Worm (Caenorhabditis elegans): ENCODE measurements around the gene sym-2.

Gene sym-2

DNA sequence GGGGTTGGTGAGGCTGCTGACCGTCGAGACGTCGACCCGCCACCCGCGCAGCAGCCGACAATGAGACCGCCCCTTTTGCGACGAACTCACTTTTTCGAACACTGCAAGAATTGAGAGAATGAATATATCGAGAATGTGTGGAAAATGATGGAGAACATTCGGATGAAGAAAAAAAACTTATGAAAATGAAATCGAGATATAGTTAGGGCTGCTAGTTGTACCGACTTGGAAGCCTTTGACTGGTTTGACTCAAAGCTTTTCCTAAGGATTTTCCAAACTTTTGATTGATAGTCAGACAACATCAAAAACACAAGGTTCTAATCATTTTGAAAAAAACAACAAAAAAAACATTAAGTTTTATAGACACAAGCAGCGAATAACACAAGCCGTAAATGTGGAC, at the start of gene sym-2:
sym-2 (minus strand) TSS at position 101 of the 400 bp plus-strand sequence.
- TF ChIP-seq sox-2 (GFP tag; IDR thresholded peaks at IDR 0.05) (no peak), ceh-22 (tag; optimal IDR thresholded peaks at IDR 0.05) (no peak), dmd-4 (tag; optimal IDR thresholded peaks at IDR 0.05; ENCODE audit: borderline replicate concordance) (no peak), ama-1 (optimal IDR thresholded peaks at IDR 0.05) (no peak), sdc-2 (tag; optimal IDR thresholded peaks at IDR 0.05) (no peak), nhr-11 (tag; optimal IDR thresholded peaks at IDR 0.05) (no peak), fax-1 (tag; optimal IDR thresholded peaks at IDR 0.05) (no peak), hlh-13 (GFP tag; optimal IDR thresholded peaks at IDR 0.05) (no peak), ref-2 (tag; optimal IDR thresholded peaks at IDR 0.05) (no peak), unc-55 (GFP tag; optimal IDR thresholded peaks at IDR 0.05) (no peak), unc-42 (tag; optimal IDR thresholded peaks at IDR 0.05) (no peak), pha-2 (tag; optimal IDR thresholded peaks at IDR 0.05) (no peak), ceh-14 (tag; optimal IDR thresholded peaks at IDR 0.05) (no peak), pag-3 (tag; optimal IDR thresholded peaks at IDR 0.05; ENCODE audit: borderline replicate concordance) (no peak), rnt-1 (tag; optimal IDR thresholded peaks at IDR 0.05) (no peak), ets-4 (tag; optimal IDR thresholded peaks at IDR 0.05) (no peak), ceh-31 (tag; optimal IDR thresholded peaks at IDR 0.05) (no peak), ahr-1 (tag; optimal IDR thresholded peaks at IDR 0.05) (no peak), pax-1 (tag; optimal IDR thresholded peaks at IDR 0.05) (no peak), ttx-3 (tag; optimal IDR thresholded peaks at IDR 0.05) (no peak)

DNA sequence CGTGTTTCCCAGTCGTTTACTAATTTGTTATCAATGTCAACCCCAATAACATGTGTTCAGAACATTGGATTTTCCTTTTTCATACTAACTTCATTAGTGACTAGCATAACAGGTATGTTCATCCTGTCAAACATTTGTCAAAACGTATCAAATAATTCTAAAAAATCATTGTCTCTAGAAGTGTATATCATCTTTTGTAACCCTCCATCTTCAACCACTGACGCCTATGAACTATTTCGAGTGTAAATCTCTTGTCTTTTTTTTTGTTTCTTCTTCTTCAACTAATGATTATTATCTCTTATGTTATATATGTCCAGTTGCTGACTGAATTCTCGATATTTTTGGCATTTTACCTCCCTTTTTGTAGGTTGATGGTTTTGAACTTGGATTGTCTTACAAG, 49.4 kb upstream of the sym-2 start:
- TF ChIP-seq pros-1 (tag; optimal IDR thresholded peaks at IDR 0.05), result no peak
- TF ChIP-seq odd-2 (tag; optimal IDR thresholded peaks at IDR 0.05), result no peak

DNA sequence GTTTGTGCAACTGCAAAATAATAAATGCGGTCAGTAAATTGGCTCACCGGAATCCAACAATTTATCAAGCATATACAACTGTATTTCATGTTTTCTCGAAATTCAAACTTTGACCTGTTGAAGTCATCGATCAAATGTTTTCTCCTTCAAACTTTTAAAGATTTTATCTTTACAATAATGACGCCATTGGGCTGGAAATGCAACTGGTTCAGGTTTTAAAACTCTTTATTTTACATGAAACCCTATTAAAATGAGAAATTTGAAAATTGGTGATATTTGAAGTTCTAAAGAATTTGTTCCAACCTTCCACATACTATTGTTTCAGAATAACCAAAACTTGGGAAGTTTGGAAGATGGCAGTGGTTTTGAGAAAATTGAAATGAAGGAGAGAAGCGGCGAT, 48.7 kb upstream of the sym-2 start:
- no peak for TF ChIP-seq hlh-30 (tag; optimal IDR thresholded peaks at IDR 0.05; ENCODE audit: insufficient read depth)
- TF ChIP-seq unc-3 (GFP tag; conservative IDR thresholded peaks at IDR 0.05), result no peak
- no peak for TF ChIP-seq unc-3 (tag; optimal IDR thresholded peaks at IDR 0.05)
- TF ChIP-seq sox-4 (tag; optimal IDR thresholded peaks at IDR 0.05), result no peak
- TF ChIP-seq eyg-1 (tag; optimal IDR thresholded peaks at IDR 0.05), result no peak

DNA sequence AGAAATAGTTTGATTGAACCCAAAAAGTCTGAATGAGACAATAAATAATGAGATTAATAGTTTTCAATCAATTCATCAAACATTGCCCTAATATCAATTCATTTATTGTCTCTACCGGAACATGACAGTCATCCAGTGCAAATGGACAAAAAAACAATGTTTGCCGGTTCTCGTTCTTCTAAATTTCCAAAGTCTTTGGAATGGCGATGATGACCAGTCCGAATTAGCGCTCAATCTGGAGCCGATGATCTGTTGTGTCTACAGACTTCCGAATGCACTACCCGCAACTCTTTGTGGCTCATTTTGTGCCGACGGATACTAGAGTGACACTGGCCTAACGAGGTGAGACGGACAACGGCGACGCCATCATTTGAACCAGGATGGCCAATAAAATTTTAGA, 48.0 kb upstream of the sym-2 start, which contains the start of gene T26C5.3:
T26C5.3 (plus strand) TSS at position 301 of the 400 bp plus-strand sequence.
- TF ChIP-seq lin-11 (tag; optimal IDR thresholded peaks at IDR 0.05), result no peak
- no peak for TF ChIP-seq F13H6.1 (tag; optimal IDR thresholded peaks at IDR 0.05)

DNA sequence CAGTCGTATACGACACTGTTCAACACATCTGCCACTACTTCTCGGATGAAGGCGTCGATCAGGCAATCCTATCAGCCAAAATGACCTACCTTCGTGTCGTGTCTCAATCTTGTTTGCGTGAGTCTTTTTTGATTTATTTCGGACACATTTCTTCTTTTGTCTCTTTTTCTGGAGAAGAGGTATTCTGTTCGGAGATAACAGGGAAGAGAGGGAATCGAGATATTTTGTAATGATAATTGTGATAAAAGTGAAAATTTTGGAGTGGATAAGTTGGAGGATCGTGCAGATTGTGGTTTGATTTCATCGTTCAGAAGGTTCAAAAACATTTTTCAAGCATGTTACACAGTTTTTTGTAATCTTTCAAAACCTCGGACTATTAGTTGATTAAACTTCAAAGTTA, 45.5 kb upstream of the sym-2 start:
- TF ChIP-seq unc-3 (GFP tag; conservative IDR thresholded peaks at IDR 0.05), result no peak
- no peak for TF ChIP-seq unc-3 (tag; optimal IDR thresholded peaks at IDR 0.05)
- TF ChIP-seq hlh-15 (tag; optimal IDR thresholded peaks at IDR 0.05), result no peak
- TF ChIP-seq gmeb-2 (tag; optimal IDR thresholded peaks at IDR 0.05), result no peak
- TF ChIP-seq ceh-6 (GFP tag; optimal IDR thresholded peaks at IDR 0.05), result no peak
- no peak for TF ChIP-seq pag-3 (tag; optimal IDR thresholded peaks at IDR 0.05; ENCODE audit: borderline replicate concordance)
- no peak for TF ChIP-seq fax-1 (tag; optimal IDR thresholded peaks at IDR 0.05)
- no peak for TF ChIP-seq lim-6 (tag; optimal IDR thresholded peaks at IDR 0.05)
- no peak for TF ChIP-seq ztf-16 (tag; optimal IDR thresholded peaks at IDR 0.05)
- no peak for TF ChIP-seq sox-4 (tag; optimal IDR thresholded peaks at IDR 0.05)
- TF ChIP-seq Y22D7AL.16 (tag; optimal IDR thresholded peaks at IDR 0.05), result no peak
- TF ChIP-seq ceh-48 (tag; optimal IDR thresholded peaks at IDR 0.05), result no peak
- TF ChIP-seq F13H6.1 (tag; optimal IDR thresholded peaks at IDR 0.05), result no peak
- TF ChIP-seq ceh-24 (tag; optimal IDR thresholded peaks at IDR 0.05), result no peak
- no peak for TF ChIP-seq pros-1 (tag; optimal IDR thresholded peaks at IDR 0.05)
- no peak for TF ChIP-seq K09A11.1 (tag; optimal IDR thresholded peaks at IDR 0.05; ENCODE audit: insufficient read depth)
- TF ChIP-seq pat-9 (tag; optimal IDR thresholded peaks at IDR 0.05), result no peak
- no peak for TF ChIP-seq ceh-30 (tag; optimal IDR thresholded peaks at IDR 0.05)
- no peak for TF ChIP-seq elt-4 (tag; optimal IDR thresholded peaks at IDR 0.05)
- no peak for TF ChIP-seq hlh-30 (tag; optimal IDR thresholded peaks at IDR 0.05; ENCODE audit: insufficient read depth)
- TF ChIP-seq ceh-19 (GFP tag; optimal IDR thresholded peaks at IDR 0.05), result no peak

Data from whole organism, late embryonic.